Worm (Caenorhabditis elegans) whole organism, early embryonic: ENCODE measurements around the gene T04H1.12.

Experiments used
- B0310.2 ChIP-seq: sonication (generic microtip); optimal IDR thresholded peaks from 2 replicates; lab custom pipeline; 2016; ENCODE audit warnings: mild to moderate bottlenecking, missing genetic modification characterization, missing compliant biosample characterization
- F13C5.2 ChIP-seq: sonication (generic microtip); optimal IDR thresholded peaks from 2 replicates; lab custom pipeline; 2017; ENCODE audit warnings: mild to moderate bottlenecking, missing genetic modification characterization, inconsistent platforms, missing compliant biosample characterization
- aly-1 ChIP-seq: sonication (generic microtip); optimal IDR thresholded peaks from 2 replicates; lab custom pipeline; 2016; ENCODE audit warnings: missing genetic modification characterization, missing compliant biosample characterization
- ama-1 ChIP-seq: fragments of 150-350 bp; optimal IDR thresholded peaks from 2 replicates; lab custom pipeline; 2014
- ceh-13 ChIP-seq: fragments of 200-800 bp; sonication (Bioruptor generic); optimal IDR thresholded peaks from 2 replicates; lab custom pipeline; 2018; ENCODE audit warnings: mild to moderate bottlenecking, missing genetic modification characterization, missing compliant biosample characterization
- ceh-36 ChIP-seq: sonication (generic microtip); optimal IDR thresholded peaks from 2 replicates; lab custom pipeline; 2016; ENCODE audit warnings: missing genetic modification characterization, inconsistent platforms, missing compliant biosample characterization
- ets-7 ChIP-seq: sonication (generic microtip); optimal IDR thresholded peaks from 2 replicates; lab custom pipeline; 2016; ENCODE audit warnings: missing genotype, missing genetic modification characterization, missing compliant biosample characterization
- hmbx-1 ChIP-seq: sonication (generic microtip); optimal IDR thresholded peaks from 2 replicates; lab custom pipeline; 2016; ENCODE audit warnings: mild to moderate bottlenecking, missing genetic modification characterization, missing compliant biosample characterization
- hmg-4 ChIP-seq: fragments of 200-800 bp; sonication (Bioruptor generic); optimal IDR thresholded peaks from 2 replicates; lab custom pipeline; 2018; ENCODE audit warnings: mild to moderate bottlenecking, missing genetic modification characterization, missing compliant biosample characterization
- hnd-1 ChIP-seq: sonication (generic microtip); optimal IDR thresholded peaks from 2 replicates; lab custom pipeline; 2016; ENCODE audit warnings: missing genetic modification characterization, missing compliant biosample characterization
- pes-1 ChIP-seq: fragments of 200-800 bp; sonication (Bioruptor generic); IDR thresholded peaks from 2 replicates; pipeline ENCODE4 v1.3.6; 2022; ENCODE audit warnings: missing genetic modification reagents, missing genetic modification characterization, missing compliant biosample characterization
- sea-1 ChIP-seq: fragments of 200-800 bp; sonication (Bioruptor generic); conservative IDR thresholded peaks from 2 replicates; pipeline ENCODE4 v1.3.6; 2022; ENCODE audit warnings: missing genetic modification characterization, missing compliant biosample characterization
- tbx-37 ChIP-seq: fragments of 200-800 bp; sonication (Bioruptor generic); conservative IDR thresholded peaks from 2 replicates; pipeline ENCODE4 v1.3.6; 2022; ENCODE audit warnings: missing genetic modification reagents, missing genetic modification characterization, missing compliant biosample characterization
- tra-4 ChIP-seq: sonication (generic microtip); optimal IDR thresholded peaks from 2 replicates; lab custom pipeline; 2017; ENCODE audit warnings: missing genetic modification characterization, missing compliant biosample characterization

DNA sequence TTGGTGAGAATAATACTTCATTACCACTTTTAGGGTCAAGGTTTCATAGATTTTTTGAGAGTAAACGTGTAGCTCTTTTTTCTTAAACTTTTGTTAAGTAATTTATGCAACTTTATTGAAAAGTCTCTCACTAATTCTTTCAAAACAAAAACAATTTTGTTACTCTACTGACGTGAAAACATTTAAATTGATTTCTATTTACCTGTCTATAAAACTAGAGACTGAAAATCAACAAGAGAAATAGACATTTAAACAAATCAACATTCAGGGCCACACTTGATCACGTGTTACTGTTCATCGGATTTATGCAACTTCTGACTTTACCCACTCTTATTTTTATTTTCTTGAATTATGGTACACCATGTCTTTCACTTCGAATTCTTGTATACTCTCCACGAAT lies 955 bp downstream of the T04H1.12 start, which contains the start of gene ugt-55:
- no peak for TF ChIP-seq ama-1
- no peak for TF ChIP-seq B0310.2
- TF ChIP-seq sea-1 (GFP tag; lab: Robert Waterston, UW) = no peak
- TF ChIP-seq hnd-1 (tag; lab: Kevin White, UChicago) = no peak
- TF ChIP-seq hmbx-1 (tag; lab: Kevin White, UChicago) = no peak
- TF ChIP-seq ets-7 (tag; lab: Kevin White, UChicago) = no peak
- TF ChIP-seq ceh-36 (tag; lab: Kevin White, UChicago) = no peak
- TF ChIP-seq F13C5.2 = no peak
- TF ChIP-seq ceh-13 (GFP tag; lab: Kevin White, UChicago) = no peak
- no peak for TF ChIP-seq tra-4 (tag; lab: Kevin White, UChicago)
- TF ChIP-seq pes-1 (GFP tag; lab: Robert Waterston, UW) = no peak
- TF ChIP-seq tbx-37 (GFP tag; lab: Robert Waterston, UW) = no peak
- TF ChIP-seq aly-1 (tag; lab: Kevin White, UChicago) = no peak
- TF ChIP-seq hmg-4 (GFP tag; lab: Kevin White, UChicago) = no peak
